Fruit fly (Drosophila melanogaster): Measurements from ENCODE around the gene Art6.
A peak's percentile ranks its signal among the peaks of the same experiment; 100 is the strongest.

Art6 gene

DNA sequence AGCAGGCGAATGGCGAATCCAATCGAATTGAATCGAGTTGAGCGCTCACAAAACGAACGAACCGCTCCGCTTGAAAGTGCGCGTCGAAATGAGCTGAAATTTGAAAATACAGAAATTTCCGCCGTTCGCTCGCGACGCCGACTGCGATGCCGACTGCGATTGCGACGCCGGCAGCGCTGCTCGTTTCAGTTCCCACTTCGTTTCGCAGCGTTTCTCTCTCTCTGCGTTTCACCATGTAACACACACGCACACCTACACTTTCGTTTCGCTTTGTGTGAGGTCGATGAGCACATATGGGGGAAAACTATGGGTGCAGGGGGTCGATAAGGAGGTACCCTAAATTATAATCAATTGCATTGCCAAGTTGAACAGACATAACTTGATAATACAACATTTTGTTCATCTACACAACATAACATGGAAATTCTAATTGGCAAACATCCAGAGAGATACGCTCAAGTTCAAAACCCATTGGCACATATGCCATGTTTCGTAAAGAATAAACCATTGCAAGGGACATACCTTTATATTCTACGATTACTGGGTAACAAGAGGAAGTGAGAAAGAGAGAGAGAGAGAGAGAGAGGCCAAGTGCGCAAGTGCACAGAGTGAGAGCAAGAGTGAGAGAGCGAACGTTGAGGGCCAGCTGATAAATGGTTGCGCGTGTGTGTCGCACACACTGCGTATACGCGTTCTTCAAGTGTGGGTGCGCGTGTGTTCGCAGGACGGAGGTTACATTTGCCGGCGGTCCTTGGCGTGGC, 37.8 kb upstream of the Art6 start (continued):
- TF ChIP-seq cad (GFP tag; optimal IDR thresholded peaks at IDR 0.05) (no peak), CG42726 (GFP tag; IDR thresholded peaks at IDR 0.05; ENCODE audit: partially characterized antibody) (peak; percentile 67), CG10462 (GFP tag; optimal IDR thresholded peaks at IDR 0.05) (peak; percentile 82), gce (GFP tag; IDR thresholded peaks at IDR 0.05) (peak; percentile 33; the same call in 2 of the 3 replicates), bigmax (GFP tag; optimal IDR thresholded peaks at IDR 0.05) (peak; percentile 50), NK7.1 (GFP tag; optimal IDR thresholded peaks at IDR 0.05) (peak; percentile 81), CG17186 (GFP tag; optimal IDR thresholded peaks at IDR 0.05) (peak; percentile 65), BEAF-32 (GFP tag; optimal IDR thresholded peaks at IDR 0.05) (no peak), Xrp1 (GFP tag; IDR thresholded peaks at IDR 0.05) (peak; percentile 94), CG18599 (GFP tag; optimal IDR thresholded peaks at IDR 0.05) (peak; percentile 97), cas (GFP tag; IDR thresholded peaks at IDR 0.05) (peak; percentile 62; the same call in 1 of the 2 replicates), CG17328 (GFP tag; IDR thresholded peaks at IDR 0.05) (peak; percentile 87), CG6765 (GFP tag; optimal IDR thresholded peaks at IDR 0.05) (peak; percentile 87), Scr (GFP tag; IDR thresholded peaks at IDR 0.05; ENCODE audit: partially characterized antibody) (peak; percentile 30; the same call in 1 of the 2 replicates), YL-1 (GFP tag; optimal IDR thresholded peaks at IDR 0.05) (peak; percentile 67), org-1 (GFP tag; optimal IDR thresholded peaks at IDR 0.05) (peak; percentile 96), CG14710 (tag; optimal IDR thresholded peaks at IDR 0.05) (peak; percentile 90), CG32767 (GFP tag; IDR thresholded peaks at IDR 0.05) (peak; percentile 90), sens (GFP tag) (peak; percentile 99), fd3F (GFP tag; optimal IDR thresholded peaks at IDR 0.05) (peak; percentile 84), CG31441 (GFP tag; IDR thresholded peaks at IDR 0.05) (peak; percentile 91), Antp (GFP tag; optimal IDR thresholded peaks at IDR 0.05) (peak; percentile 96), wdn (GFP tag; IDR thresholded peaks at IDR 0.05) (peak; percentile 75), CG2889 (GFP tag; IDR thresholded peaks at IDR 0.05) (peak; percentile 80), Hsf (GFP tag; optimal IDR thresholded peaks at IDR 0.05) (peak; percentile 94), CG18011 (GFP tag; optimal IDR thresholded peaks at IDR 0.05) (peak; percentile 81), BtbVII (GFP tag; optimal IDR thresholded peaks at IDR 0.05) (peak; percentile 94), gcm2 (GFP tag; optimal IDR thresholded peaks at IDR 0.05) (peak; percentile 76), CG9727 (GFP tag; optimal IDR thresholded peaks at IDR 0.05) (peak; percentile 95), Hr51 (GFP tag; optimal IDR thresholded peaks at IDR 0.05) (peak; percentile 86 to 93), CG8944 (GFP tag; optimal IDR thresholded peaks at IDR 0.05) (peak; percentile 93), gsb (GFP tag; IDR thresholded peaks at IDR 0.05) (peak; percentile 73), tin (GFP tag; optimal IDR thresholded peaks at IDR 0.05) (peak; percentile 89), Drgx (GFP tag; IDR thresholded peaks at IDR 0.05) (peak; percentile 88), zf30C (GFP tag; optimal IDR thresholded peaks at IDR 0.05) (peak; percentile 35), Nf-YA (GFP tag; IDR thresholded peaks at IDR 0.05) (peak; percentile 62), D19A (tag; optimal IDR thresholded peaks at IDR 0.05) (peak; percentile 91), chn (GFP tag; optimal IDR thresholded peaks at IDR 0.05) (peak; percentile 92), CG11247 (GFP tag; IDR thresholded peaks at IDR 0.05) (peak; percentile 77; the same call in 1 of the 2 replicates), CG15479 (GFP tag; optimal IDR thresholded peaks at IDR 0.05) (peak; percentile 90), emc (GFP tag; optimal IDR thresholded peaks at IDR 0.05) (peak; percentile 78), Lim3 (GFP tag; IDR thresholded peaks at IDR 0.05) (no peak), CG2129 (GFP tag; IDR thresholded peaks at IDR 0.05; ENCODE audit: partially characterized antibody) (no peak), CoRest (tag; optimal IDR thresholded peaks at IDR 0.05) (peak; percentile 93), sna (GFP tag; IDR thresholded peaks at IDR 0.05; ENCODE audit: partially characterized antibody) (no peak; the same call in 1 of the 2 replicates), CG30020 (tag; optimal IDR thresholded peaks at IDR 0.05) (peak; percentile 68), sisA (GFP tag; IDR thresholded peaks at IDR 0.05) (peak; percentile 89), CG8089 (GFP tag; optimal IDR thresholded peaks at IDR 0.05) (peak; percentile 91), Hr39 (optimal IDR thresholded peaks at IDR 0.05) (no peak)
